Worm (Caenorhabditis elegans): ENCODE results near the gene F28F8.7.

DNA sequence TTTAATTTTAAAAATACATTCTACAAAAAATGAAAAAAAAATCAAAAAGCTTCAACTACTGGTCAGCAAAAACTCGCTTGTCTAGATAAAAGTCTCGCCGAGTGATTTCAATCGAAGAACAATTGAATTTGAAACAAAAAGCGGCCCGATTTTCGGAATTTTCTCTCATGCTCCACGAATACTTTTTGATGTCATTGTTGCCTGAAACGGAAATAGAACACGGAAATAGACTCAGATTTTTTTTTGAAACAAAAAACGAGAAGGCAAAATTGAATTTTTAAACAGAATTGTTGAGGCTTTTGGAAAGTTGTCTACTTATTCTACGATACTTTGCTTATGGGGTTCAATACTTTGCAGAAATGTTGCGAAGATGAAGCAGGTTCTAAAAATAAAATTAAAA, 26.9 kb downstream of the F28F8.7 start:
- TF ChIP-seq ref-1 (GFP tag; conservative IDR thresholded peaks at IDR 0.05): no peak
- no peak for TF ChIP-seq flt-1 (GFP tag; IDR thresholded peaks at IDR 0.05)
- no peak for TF ChIP-seq cog-1 (tag; optimal IDR thresholded peaks at IDR 0.05)
- no peak for TF ChIP-seq ztf-29 (GFP tag; IDR thresholded peaks at IDR 0.05)
- no peak for TF ChIP-seq klf-2 (GFP tag; conservative IDR thresholded peaks at IDR 0.05)
- no peak for TF ChIP-seq med-1 (GFP tag; optimal IDR thresholded peaks at IDR 0.05; ENCODE audit: insufficient read depth)
- TF ChIP-seq tab-1 (GFP tag; IDR thresholded peaks at IDR 0.05): no peak
- TF ChIP-seq ztf-23 (GFP tag; IDR thresholded peaks at IDR 0.05): no peak

Measured in whole organism, midembryonic.